Worm (Caenorhabditis elegans) whole organism, early embryonic: ENCODE measurements around the gene T05H10.1.

ENCODE experiments used
- ama-1 ChIP-seq: fragments of 150-350 bp; optimal IDR thresholded peaks from 2 replicates; lab custom pipeline; 2014
- ceh-13 ChIP-seq: fragments of 200-800 bp; sonication (Bioruptor generic); optimal IDR thresholded peaks from 2 replicates; lab custom pipeline; 2018; ENCODE audit warnings: mild to moderate bottlenecking, missing genetic modification characterization, missing compliant biosample characterization
- ceh-36 ChIP-seq: sonication (generic microtip); optimal IDR thresholded peaks from 2 replicates; lab custom pipeline; 2016; ENCODE audit warnings: missing genetic modification characterization, inconsistent platforms, missing compliant biosample characterization
- flt-1 ChIP-seq: fragments of 200-800 bp; sonication (Bioruptor generic); IDR thresholded peaks from 2 replicates; pipeline ENCODE4 v1.3.6; 2022; ENCODE audit warnings: missing genetic modification characterization, missing compliant biosample characterization
- hmbx-1 ChIP-seq: sonication (generic microtip); optimal IDR thresholded peaks from 2 replicates; lab custom pipeline; 2016; ENCODE audit warnings: mild to moderate bottlenecking, missing genetic modification characterization, missing compliant biosample characterization
- hnd-1 ChIP-seq: sonication (generic microtip); optimal IDR thresholded peaks from 2 replicates; lab custom pipeline; 2016; ENCODE audit warnings: missing genetic modification characterization, missing compliant biosample characterization
- scrt-1 ChIP-seq: fragments of 200-800 bp; sonication (Bioruptor generic); IDR thresholded peaks from 2 replicates; pipeline ENCODE4 v1.3.6; 2022; ENCODE audit warnings: missing genetic modification characterization, missing compliant biosample characterization
- tra-4 ChIP-seq: sonication (generic microtip); optimal IDR thresholded peaks from 2 replicates; lab custom pipeline; 2017; ENCODE audit warnings: missing genetic modification characterization, missing compliant biosample characterization

DNA sequence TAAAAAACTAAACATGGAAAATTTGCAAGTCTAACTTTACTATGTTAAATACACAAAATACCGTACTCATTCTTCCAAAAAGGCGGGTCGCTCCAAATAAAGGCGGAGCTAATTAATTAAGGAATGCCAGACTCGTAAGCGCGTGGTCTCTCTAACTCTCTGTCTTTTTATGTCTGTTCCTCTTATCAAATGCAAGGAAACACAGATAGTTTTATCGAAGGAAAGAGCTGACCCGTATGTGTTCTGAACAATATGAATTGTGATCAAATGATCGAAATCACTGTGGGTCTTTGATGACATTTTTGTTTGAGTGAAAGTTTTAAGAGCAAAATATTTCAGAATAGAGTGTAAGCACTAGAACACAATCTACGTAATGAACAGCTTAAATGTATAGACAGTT, 41.0 kb upstream of the T05H10.1 start:
- TF ChIP-seq scrt-1 (GFP tag; lab: Robert Waterston, UW) (no peak), ceh-13 (GFP tag; lab: Kevin White, UChicago) (no peak), hnd-1 (tag; lab: Kevin White, UChicago) (no peak), ceh-36 (tag; lab: Kevin White, UChicago) (no peak), ama-1 (lab: Kevin White, UChicago) (no peak), flt-1 (GFP tag; lab: Robert Waterston, UW) (no peak), hmbx-1 (no peak), tra-4 (tag; lab: Kevin White, UChicago) (no peak)
